Worm (Caenorhabditis elegans) whole organism, late embryonic: Measurements from ENCODE around the gene frpr-11.

Experiments
- C08G9.2 ChIP-seq: sonication (generic microtip); optimal IDR thresholded peaks from 2 replicates; lab custom pipeline; 2016; ENCODE audit warnings: mild to moderate bottlenecking, missing genetic modification characterization, moderate library complexity, missing compliant biosample characterization
- C38D4.7 ChIP-seq: fragments of 200-800 bp; sonication (Bioruptor generic); optimal IDR thresholded peaks from 2 replicates; lab custom pipeline; 2018; ENCODE audit warnings: mild to moderate bottlenecking, missing genetic modification characterization, moderate library complexity, missing compliant biosample characterization
- K02D7.2 ChIP-seq: sonication (generic microtip); optimal IDR thresholded peaks from 2 replicates; lab custom pipeline; 2017; ENCODE audit warnings: mild to moderate bottlenecking, missing genetic modification characterization, missing compliant biosample characterization
- K09A11.1 ChIP-seq: sonication (generic microtip); optimal IDR thresholded peaks from 2 replicates; lab custom pipeline; 2017; ENCODE audit warnings: antibody characterized with exemption, mild to moderate bottlenecking, missing genetic modification characterization, missing compliant biosample characterization; ENCODE audit not compliant: insufficient read depth
- T23F11.4 ChIP-seq: fragments of 200-800 bp; sonication (Bioruptor generic); optimal IDR thresholded peaks from 2 replicates; lab custom pipeline; 2018; ENCODE audit warnings: mild to moderate bottlenecking, missing genetic modification characterization, missing compliant biosample characterization
- ama-1 ChIP-seq: fragments of 150-350 bp; optimal IDR thresholded peaks from 2 replicates; lab custom pipeline; 2014
- ceh-14 ChIP-seq: sonication (generic microtip); optimal IDR thresholded peaks from 2 replicates; lab custom pipeline; 2016; ENCODE audit warnings: missing genotype, missing genetic modification characterization, missing compliant biosample characterization
- ceh-18 ChIP-seq: sonication (generic microtip); optimal IDR thresholded peaks from 2 replicates; lab custom pipeline; 2016; ENCODE audit warnings: missing genetic modification characterization, missing compliant biosample characterization
- ceh-19 ChIP-seq: fragments of 200-800 bp; sonication (Bioruptor generic); optimal IDR thresholded peaks from 2 replicates; lab custom pipeline; 2018; ENCODE audit warnings: mild to moderate bottlenecking, missing genetic modification characterization, missing compliant biosample characterization
- ceh-22 ChIP-seq: sonication (generic microtip); optimal IDR thresholded peaks from 2 replicates; lab custom pipeline; 2017; ENCODE audit warnings: missing biosample characterization, missing genetic modification characterization
- ceh-30 ChIP-seq: fragments of 150-350 bp; optimal IDR thresholded peaks from 2 replicates; lab custom pipeline; 2014; ENCODE audit warnings: missing biosample characterization, missing genetic modification characterization
- ceh-31 ChIP-seq: sonication (generic microtip); optimal IDR thresholded peaks from 2 replicates; lab custom pipeline; 2016; ENCODE audit warnings: missing genetic modification characterization, missing compliant biosample characterization
- ceh-34 ChIP-seq: sonication (generic microtip); optimal IDR thresholded peaks from 2 replicates; lab custom pipeline; 2016; ENCODE audit warnings: mild to moderate bottlenecking, missing genetic modification characterization, missing compliant biosample characterization
- ceh-45 ChIP-seq: fragments of 200-800 bp; sonication (Bioruptor generic); IDR thresholded peaks from 2 replicates; pipeline ENCODE4 v1.3.6; 2022; ENCODE audit warnings: missing genetic modification reagents, missing genetic modification characterization, missing compliant biosample characterization
- ceh-6 ChIP-seq: fragments of 200-800 bp; sonication (Bioruptor generic); optimal IDR thresholded peaks from 2 replicates; lab custom pipeline; 2018; ENCODE audit warnings: mild to moderate bottlenecking, missing genetic modification characterization, missing compliant biosample characterization
- ceh-9 ChIP-seq: sonication (generic microtip); optimal IDR thresholded peaks from 2 replicates; lab custom pipeline; 2016; ENCODE audit warnings: mild to moderate bottlenecking, missing genetic modification characterization, inconsistent platforms, missing compliant biosample characterization
- che-1 ChIP-seq: sonication (generic microtip); optimal IDR thresholded peaks from 2 replicates; lab custom pipeline; 2016; ENCODE audit warnings: mild to moderate bottlenecking, missing genetic modification characterization, missing compliant biosample characterization
- dmd-4 ChIP-seq: sonication (generic microtip); optimal IDR thresholded peaks from 2 replicates; lab custom pipeline; 2016; ENCODE audit warnings: borderline replicate concordance, missing genetic modification characterization, missing compliant biosample characterization
- elt-2 ChIP-seq: sonication (generic microtip); optimal IDR thresholded peaks from 2 replicates; lab custom pipeline; 2016; ENCODE audit warnings: missing genetic modification reagents, missing genetic modification characterization, missing compliant biosample characterization
- elt-4 ChIP-seq: sonication (generic microtip); optimal IDR thresholded peaks from 2 replicates; lab custom pipeline; 2016; ENCODE audit warnings: missing genetic modification characterization, missing compliant biosample characterization
- eyg-1 ChIP-seq: sonication (generic microtip); optimal IDR thresholded peaks from 2 replicates; lab custom pipeline; 2016; ENCODE audit warnings: missing genotype, missing genetic modification characterization, missing compliant biosample characterization
- fax-1 ChIP-seq: sonication (generic microtip); optimal IDR thresholded peaks from 2 replicates; lab custom pipeline; 2016; ENCODE audit warnings: missing genotype, missing genetic modification characterization, missing compliant biosample characterization
- fkh-10 ChIP-seq: fragments of 150-350 bp; optimal IDR thresholded peaks from 2 replicates; lab custom pipeline; 2014; ENCODE audit warnings: missing biosample characterization, missing genetic modification reagents, missing genetic modification characterization
- gmeb-2 ChIP-seq: sonication (generic microtip); optimal IDR thresholded peaks from 2 replicates; lab custom pipeline; 2016; ENCODE audit warnings: missing genetic modification characterization, inconsistent platforms, missing compliant biosample characterization
- lim-6 ChIP-seq: sonication (generic microtip); optimal IDR thresholded peaks from 2 replicates; lab custom pipeline; 2016; ENCODE audit warnings: missing genetic modification characterization, missing compliant biosample characterization
- lin-11 ChIP-seq: fragments of 200-800 bp; sonication (Bioruptor generic); optimal IDR thresholded peaks from 2 replicates; lab custom pipeline; 2018; ENCODE audit warnings: mild to moderate bottlenecking, missing genetic modification characterization, missing compliant biosample characterization
- nfya-1 ChIP-seq: sonication (generic microtip); optimal IDR thresholded peaks from 2 replicates; lab custom pipeline; 2017; ENCODE audit warnings: missing genetic modification characterization, mild to moderate bottlenecking, missing compliant biosample characterization, antibody characterized with exemption, moderate library complexity
- nhr-11 ChIP-seq: fragments of 150-350 bp; optimal IDR thresholded peaks from 2 replicates; lab custom pipeline; 2014; ENCODE audit warnings: missing biosample characterization, missing genetic modification characterization
- nhr-232 ChIP-seq: sonication (generic microtip); optimal IDR thresholded peaks from 2 replicates; lab custom pipeline; 2016; ENCODE audit warnings: missing genetic modification characterization, missing compliant biosample characterization
- npax-4 ChIP-seq: sonication (generic microtip); optimal IDR thresholded peaks from 2 replicates; lab custom pipeline; 2016; ENCODE audit warnings: missing genetic modification characterization, missing compliant biosample characterization
- pag-3 ChIP-seq: sonication (generic microtip); optimal IDR thresholded peaks from 2 replicates; lab custom pipeline; 2016; ENCODE audit warnings: missing compliant biosample characterization, missing genetic modification characterization, borderline replicate concordance
- pat-9 ChIP-seq: fragments of 200-800 bp; sonication (Bioruptor generic); optimal IDR thresholded peaks from 2 replicates; lab custom pipeline; 2018; ENCODE audit warnings: mild to moderate bottlenecking, missing genetic modification characterization, moderate library complexity, missing compliant biosample characterization
- pax-1 ChIP-seq: fragments of 150-350 bp; optimal IDR thresholded peaks from 2 replicates; lab custom pipeline; 2014; ENCODE audit warnings: missing biosample characterization, missing genetic modification characterization
- pha-2 ChIP-seq: sonication (generic microtip); optimal IDR thresholded peaks from 2 replicates; lab custom pipeline; 2017; ENCODE audit warnings: mild to moderate bottlenecking, missing genetic modification characterization, missing compliant biosample characterization
- pqm-1 ChIP-seq: sonication (generic microtip); optimal IDR thresholded peaks from 2 replicates; lab custom pipeline; 2016; ENCODE audit warnings: missing genetic modification characterization, missing compliant biosample characterization
- pros-1 ChIP-seq: fragments of 150-350 bp; optimal IDR thresholded peaks from 2 replicates; lab custom pipeline; 2014; ENCODE audit warnings: missing biosample characterization, missing genetic modification reagents, missing genetic modification characterization
- ref-2 ChIP-seq: sonication (generic microtip); optimal IDR thresholded peaks from 2 replicates; lab custom pipeline; 2016; ENCODE audit warnings: missing genetic modification characterization, missing compliant biosample characterization
- sdc-2 ChIP-seq: sonication (generic microtip); optimal IDR thresholded peaks from 2 replicates; lab custom pipeline; 2016; ENCODE audit warnings: missing genotype, missing genetic modification characterization, missing compliant biosample characterization
- syd-9 ChIP-seq: sonication (generic microtip); optimal IDR thresholded peaks from 2 replicates; lab custom pipeline; 2016; ENCODE audit warnings: mild to moderate bottlenecking, missing genetic modification characterization, moderate library complexity, missing compliant biosample characterization
- tbx-7 ChIP-seq: sonication (generic microtip); optimal IDR thresholded peaks from 2 replicates; lab custom pipeline; 2016; ENCODE audit warnings: missing genotype, missing genetic modification characterization, missing compliant biosample characterization
- unc-3 ChIP-seq, 2 experiments: fragments of 200-800 bp in 1 of 2; sonication (Bioruptor generic) in 1 of 2; sonication (generic microtip) in 1 of 2; conservative IDR thresholded peaks in 1 of 2; optimal IDR thresholded peaks in 1 of 2; 2 replicates each; pipeline versions ENCODE4 v1.3.6 to Lab custom; 2016 to 2022; ENCODE audit warnings: missing compliant biosample characterization in 2 of 2, missing genetic modification characterization in 2 of 2, missing genetic modification reagents in 1 of 2
- unc-42 ChIP-seq: sonication (generic microtip); optimal IDR thresholded peaks from 2 replicates; lab custom pipeline; 2016; ENCODE audit warnings: missing genotype, missing genetic modification characterization, missing compliant biosample characterization
- unc-55 ChIP-seq: sonication (generic microtip); optimal IDR thresholded peaks from 2 replicates; lab custom pipeline; 2017; ENCODE audit warnings: missing biosample characterization, missing genetic modification reagents, missing genetic modification characterization
- unc-86 ChIP-seq: sonication (generic microtip); optimal IDR thresholded peaks from 2 replicates; lab custom pipeline; 2016; ENCODE audit warnings: missing genetic modification characterization, missing compliant biosample characterization
- ztf-16 ChIP-seq: sonication (generic microtip); optimal IDR thresholded peaks from 2 replicates; lab custom pipeline; 2017; ENCODE audit warnings: missing genetic modification characterization, missing compliant biosample characterization

Gene frpr-11

DNA sequence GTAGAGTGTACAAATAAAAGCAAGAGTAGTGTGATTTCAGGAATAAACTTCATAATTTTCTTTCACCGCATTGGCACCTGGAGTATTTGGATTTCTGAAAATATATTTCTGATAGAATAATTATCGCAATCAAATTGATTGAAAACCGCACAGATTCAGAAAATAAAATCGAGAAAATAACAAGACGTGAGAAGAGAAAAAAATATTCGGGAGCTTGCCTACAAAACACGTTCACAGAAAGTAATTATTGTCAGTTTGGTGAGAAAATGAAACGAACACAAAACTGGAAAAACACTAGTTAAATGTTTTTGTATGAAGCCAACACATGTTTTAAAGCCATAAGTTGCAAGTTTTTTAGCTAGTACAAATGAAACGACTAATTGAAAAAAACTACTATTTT is 6.9 kb downstream of the frpr-11 start, which contains the start of gene mod-1:
Gene mod-1, minus strand, starts transcription at position 101 of the 400 bp plus-strand sequence.
- no peak for TF ChIP-seq nfya-1 (tag; lab: Kevin White, UChicago)
- TF ChIP-seq eyg-1 (tag; lab: Kevin White, UChicago), result no peak
- no peak for TF ChIP-seq elt-4 (tag; lab: Kevin White, UChicago)
- no peak for TF ChIP-seq unc-42 (tag; lab: Kevin White, UChicago)
- no peak for TF ChIP-seq ceh-6 (GFP tag; lab: Kevin White, UChicago)
- TF ChIP-seq nhr-232 (tag; lab: Kevin White, UChicago), result no peak
- TF ChIP-seq npax-4 (tag; lab: Kevin White, UChicago), result no peak
- TF ChIP-seq ceh-31, result no peak
- no peak for TF ChIP-seq ceh-9 (tag; lab: Kevin White, UChicago)
- no peak for TF ChIP-seq pqm-1 (tag; lab: Kevin White, UChicago)
- TF ChIP-seq ceh-30 (tag; lab: Kevin White, UChicago), result no peak
- TF ChIP-seq pha-2 (tag; lab: Kevin White, UChicago), result no peak
- no peak for TF ChIP-seq T23F11.4 (GFP tag; lab: Kevin White, UChicago)
- TF ChIP-seq nhr-11, result no peak
- TF ChIP-seq ceh-18, result no peak
- TF ChIP-seq ceh-22, result no peak
- no peak for TF ChIP-seq lin-11 (tag; lab: Kevin White, UChicago)
- no peak for TF ChIP-seq ztf-16 (tag; lab: Kevin White, UChicago)
- no peak for TF ChIP-seq lim-6 (tag; lab: Kevin White, UChicago)
- TF ChIP-seq dmd-4 (tag; lab: Kevin White, UChicago), result no peak

DNA sequence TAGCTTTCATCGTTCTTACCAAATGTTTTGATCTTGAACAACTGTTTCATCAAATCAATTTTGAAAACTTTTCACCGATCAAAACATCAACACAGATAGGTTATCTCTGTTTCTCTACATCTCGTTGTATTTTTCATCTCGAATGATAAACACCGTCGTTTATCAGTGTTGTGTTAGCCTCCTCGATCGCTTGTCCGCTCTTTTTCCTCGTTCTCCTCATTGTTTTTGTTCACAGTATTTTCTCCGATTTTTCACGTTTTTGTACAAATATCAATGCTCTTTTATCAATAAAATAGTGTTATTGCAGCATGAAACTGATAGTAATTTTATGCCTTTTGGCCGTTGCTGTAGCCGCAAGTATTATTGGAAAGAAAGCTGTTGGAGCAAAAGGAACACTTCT is 15.8 kb downstream of the frpr-11 start, which contains the start of gene ttr-47:
Gene ttr-47, plus strand, starts transcription at position 308 of the 400 bp plus-strand sequence.
- TF ChIP-seq ama-1 (no peak), pros-1 (tag; lab: Kevin White, UChicago) (no peak), elt-2 (peak; percentile 47), unc-55 (peak; percentile 33), gmeb-2 (tag; lab: Kevin White, UChicago) (no peak), C08G9.2 (no peak), ceh-18 (no peak), ref-2 (tag; lab: Kevin White, UChicago) (no peak), pax-1 (no peak), sdc-2 (tag; lab: Kevin White, UChicago) (no peak)

DNA sequence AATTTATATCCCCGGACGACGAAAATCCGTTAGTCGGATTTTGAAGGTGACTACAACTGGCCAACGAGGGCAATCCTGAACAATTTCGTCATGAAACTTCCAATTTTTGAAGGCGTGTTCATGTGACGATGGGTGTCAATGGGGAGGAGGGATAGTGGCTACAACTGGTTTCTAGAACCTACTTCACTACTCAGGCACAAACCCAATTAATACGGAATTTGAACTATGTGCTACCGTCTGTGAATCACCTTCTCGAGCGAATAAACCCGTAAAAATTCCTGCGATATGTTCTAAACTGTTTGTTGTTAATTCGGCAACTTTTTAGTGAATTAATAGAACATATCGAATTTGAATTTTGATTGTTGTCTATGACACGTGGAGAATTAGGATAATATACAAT is 20.7 kb downstream of the frpr-11 start:
- no peak for TF ChIP-seq pha-2 (tag; lab: Kevin White, UChicago)
- TF ChIP-seq ceh-22, result no peak
- no peak for TF ChIP-seq che-1 (tag; lab: Kevin White, UChicago)
- no peak for TF ChIP-seq ceh-19 (GFP tag; lab: Kevin White, UChicago)
- no peak for TF ChIP-seq pag-3 (tag; lab: Kevin White, UChicago)
- TF ChIP-seq npax-4 (tag; lab: Kevin White, UChicago), result no peak
- TF ChIP-seq ceh-31, result no peak
- no peak for TF ChIP-seq ceh-14 (tag; lab: Kevin White, UChicago)
- no peak for TF ChIP-seq pat-9 (tag; lab: Kevin White, UChicago)
- no peak for TF ChIP-seq nhr-11

DNA sequence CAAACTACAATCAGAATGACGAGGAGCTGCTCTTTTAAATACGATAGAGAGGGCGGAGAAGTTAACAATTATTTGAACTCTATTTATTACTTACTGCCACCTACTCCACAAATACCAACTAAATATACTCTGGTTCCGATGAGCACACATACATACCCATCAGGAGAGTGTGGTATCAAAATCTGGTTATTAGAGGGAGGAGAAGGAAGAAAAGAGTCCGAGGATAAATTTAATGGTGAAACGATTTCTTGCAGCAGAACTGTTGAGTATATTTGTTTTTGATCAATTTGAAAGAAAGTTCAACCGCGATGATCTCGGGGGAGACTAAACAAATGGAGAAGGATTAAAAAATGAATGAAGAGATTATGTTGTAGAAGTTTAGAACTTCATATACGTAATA is 22.0 kb downstream of the frpr-11 start, which contains the start of gene H14N18.4:
Gene H14N18.4, minus strand, starts transcription at position 12 of the 400 bp plus-strand sequence.
- TF ChIP-seq fkh-10 (GFP tag; lab: Kevin White, UChicago) (no peak), pag-3 (tag; lab: Kevin White, UChicago) (no peak), unc-86 (tag; lab: Kevin White, UChicago) (no peak), syd-9 (no peak), fax-1 (tag; lab: Kevin White, UChicago) (no peak), tbx-7 (tag; lab: Kevin White, UChicago) (no peak), gmeb-2 (tag; lab: Kevin White, UChicago) (no peak), nhr-232 (tag; lab: Kevin White, UChicago) (no peak), ceh-9 (tag; lab: Kevin White, UChicago) (no peak), lin-11 (tag; lab: Kevin White, UChicago) (no peak), unc-3 (GFP tag; conservative IDR thresholded peaks at IDR 0.05; lab: Robert Waterston, UW) (no peak), unc-3 (tag; optimal IDR thresholded peaks at IDR 0.05; lab: Kevin White, UChicago) (no peak), ceh-45 (GFP tag; lab: Robert Waterston, UW) (no peak), ceh-22 (no peak), ceh-34 (tag; lab: Kevin White, UChicago) (no peak), unc-55 (no peak), K02D7.2 (no peak), ceh-18 (no peak), K09A11.1 (tag; lab: Kevin White, UChicago) (no peak), C38D4.7 (no peak)
